Fruit fly (Drosophila melanogaster) whole organism, prepupa: ENCODE results near the gene CG14017.

Source experiments
- CG11294 ChIP-seq: fragments of 200-800 bp; sonication (Bioruptor generic); IDR thresholded peaks from 2 replicates; pipeline ENCODE4 v1.3.6; 2022; ENCODE audit warnings: missing biosample characterization, missing genetic modification characterization
- CG32006 ChIP-seq: fragments of 200-800 bp; sonication (Bioruptor generic); optimal IDR thresholded peaks from 3 replicates; lab custom pipeline; 2017; ENCODE audit warnings: missing biosample characterization, mild to moderate bottlenecking, missing genetic modification characterization
- CG34406 ChIP-seq: fragments of 200-800 bp; sonication (Bioruptor generic); optimal IDR thresholded peaks from 3 replicates; lab custom pipeline; 2016; ENCODE audit warnings: missing biosample characterization, missing genetic modification characterization
- CG6276 ChIP-seq: fragments of 200-800 bp; sonication (Bioruptor generic); optimal IDR thresholded peaks from 2 replicates; lab custom pipeline; 2017; ENCODE audit warnings: missing biosample characterization, mild to moderate bottlenecking, missing genetic modification characterization
- CG6808 ChIP-seq: fragments of 200-800 bp; sonication (Bioruptor generic); optimal IDR thresholded peaks from 3 replicates; lab custom pipeline; 2017; ENCODE audit warnings: missing biosample characterization, missing genetic modification characterization, mild to moderate bottlenecking, moderate library complexity, missing genetic modification reagents
- CG7368 ChIP-seq: fragments of 200-800 bp; sonication (Bioruptor generic); optimal IDR thresholded peaks from 3 replicates; lab custom pipeline; 2016; ENCODE audit warnings: missing biosample characterization, missing genetic modification characterization
- CG8119 ChIP-seq: fragments of 200-800 bp; sonication (Bioruptor generic); IDR thresholded peaks from 3 replicates; pipeline ENCODE4 v1.3.6; 2022; ENCODE audit warnings: missing biosample characterization, missing genetic modification characterization
- CG9139 ChIP-seq: fragments of 200-800 bp; sonication (Bioruptor generic); optimal IDR thresholded peaks from 3 replicates; lab custom pipeline; 2017; ENCODE audit warnings: missing biosample characterization, mild to moderate bottlenecking, missing genetic modification characterization
- Lpt ChIP-seq: fragments of 200-800 bp; sonication (Bioruptor generic); optimal IDR thresholded peaks from 3 replicates; lab custom pipeline; 2016; ENCODE audit warnings: missing biosample characterization, missing genetic modification characterization
- Sox102F ChIP-seq: fragments of 200-800 bp; sonication (Bioruptor generic); optimal IDR thresholded peaks from 2 replicates; lab custom pipeline; 2016; ENCODE audit warnings: missing biosample characterization, mild to moderate bottlenecking, missing genetic modification characterization

dm6 chr2L:5551538-5551937 lies 2.2 kb upstream of the CG14017 start, which contains the start of gene CG18269:
- TF ChIP-seq Lpt (GFP tag; lab: Kevin White, UChicago) (no peak), Sox102F (no peak), CG8119 (GFP tag; lab: Robert Waterston, UW) (no peak), CG7368 (GFP tag; lab: Kevin White, UChicago) (no peak), CG11294 (GFP tag; lab: Robert Waterston, UW) (no peak), CG6276 (GFP tag; lab: Kevin White, UChicago) (no peak), CG9139 (GFP tag; lab: Kevin White, UChicago) (no peak), CG32006 (GFP tag; lab: Kevin White, UChicago) (no peak), CG34406 (GFP tag; lab: Kevin White, UChicago) (no peak), CG6808 (GFP tag; lab: Kevin White, UChicago) (no peak)
